Fruit fly (Drosophila melanogaster) whole organism, embryonic: ENCODE measurements around the gene PolG2.
A peak's percentile ranks its signal among the peaks of the same experiment; 100 is the strongest.

Source experiments
- B-H2 ChIP-seq: fragments of 200-800 bp; sonication (Bioruptor generic); optimal IDR thresholded peaks from 2 replicates; lab custom pipeline; 2018; ENCODE audit warnings: missing biosample characterization, mild to moderate bottlenecking, missing genetic modification characterization
- CG11247 ChIP-seq: fragments of 200-800 bp; sonication (Bioruptor generic); IDR thresholded peaks from 2 replicates; pipeline ENCODE4 v1.3.6; 2022; ENCODE audit warnings: missing biosample characterization, missing genetic modification characterization
- CG12071 ChIP-seq: fragments of 200-800 bp; sonication (Bioruptor generic); optimal IDR thresholded peaks from 3 replicates; lab custom pipeline; 2018; ENCODE audit warnings: missing biosample characterization, mild to moderate bottlenecking, missing genetic modification characterization
- CG12391 ChIP-seq: fragments of 200-800 bp; sonication (Bioruptor generic); optimal IDR thresholded peaks from 3 replicates; lab custom pipeline; 2018; ENCODE audit warnings: missing biosample characterization, mild to moderate bottlenecking, missing genetic modification characterization, moderate library complexity
- CG13624 ChIP-seq: fragments of 200-800 bp; sonication (Bioruptor generic); optimal IDR thresholded peaks from 2 replicates; lab custom pipeline; 2016; ENCODE audit warnings: missing biosample characterization, missing genetic modification characterization
- CG14014 ChIP-seq: fragments of 200-800 bp; sonication (Bioruptor generic); IDR thresholded peaks from 2 replicates; pipeline ENCODE4 v1.3.6; 2022; ENCODE audit warnings: missing biosample characterization, missing genetic modification characterization
- CG14050 ChIP-seq: fragments of 200-800 bp; sonication (Bioruptor generic); IDR thresholded peaks from 3 replicates; pipeline ENCODE4 v1.3.6; 2022; ENCODE audit warnings: missing biosample characterization, missing genetic modification characterization
- CG15514 ChIP-seq: fragments of 200-800 bp; sonication (Bioruptor generic); optimal IDR thresholded peaks from 3 replicates; lab custom pipeline; 2017; ENCODE audit warnings: missing biosample characterization, missing genetic modification characterization, mild to moderate bottlenecking, moderate library complexity, missing genetic modification reagents
- CG16779 ChIP-seq: fragments of 200-800 bp; sonication (Bioruptor generic); IDR thresholded peaks from 2 replicates; pipeline ENCODE4 v1.3.6; 2022; ENCODE audit warnings: missing biosample characterization, missing genetic modification characterization
- CG18011 ChIP-seq: fragments of 200-800 bp; sonication (Bioruptor generic); optimal IDR thresholded peaks from 2 replicates; lab custom pipeline; 2017; ENCODE audit warnings: missing biosample characterization, missing genetic modification characterization, mild to moderate bottlenecking, moderate library complexity, missing genotype
- CG2202 ChIP-seq: fragments of 200-800 bp; sonication (Bioruptor generic); optimal IDR thresholded peaks from 2 replicates; lab custom pipeline; 2018; ENCODE audit warnings: missing biosample characterization, mild to moderate bottlenecking, missing genetic modification characterization
- CG32767 ChIP-seq: fragments of 200-800 bp; sonication (Bioruptor generic); IDR thresholded peaks from 2 replicates; pipeline ENCODE4 v1.3.6; 2022; ENCODE audit warnings: missing biosample characterization, missing genetic modification characterization
- CG34224 ChIP-seq: fragments of 200-800 bp; sonication (Bioruptor generic); IDR thresholded peaks from 3 replicates; pipeline ENCODE4 v1.3.6; 2022; ENCODE audit warnings: missing biosample characterization, missing genetic modification characterization; ENCODE audit not compliant: partially characterized antibody
- CG3838 ChIP-seq: fragments of 200-800 bp; sonication (Bioruptor generic); optimal IDR thresholded peaks from 3 replicates; lab custom pipeline; 2016; ENCODE audit warnings: missing biosample characterization, missing genetic modification characterization
- CG4820 ChIP-seq: fragments of 200-800 bp; sonication (Bioruptor generic); optimal IDR thresholded peaks from 3 replicates; lab custom pipeline; 2016; ENCODE audit warnings: missing biosample characterization, missing genetic modification characterization
- CG7839 ChIP-seq: fragments of 200-800 bp; sonication (Bioruptor generic); optimal IDR thresholded peaks from 3 replicates; lab custom pipeline; 2018; ENCODE audit warnings: missing biosample characterization, mild to moderate bottlenecking, missing genetic modification characterization, moderate library complexity
- CG7963 ChIP-seq: fragments of 200-800 bp; sonication (Bioruptor generic); IDR thresholded peaks from 3 replicates; pipeline ENCODE4 v1.3.6; 2022; ENCODE audit warnings: missing biosample characterization, missing genetic modification characterization; ENCODE audit not compliant: partially characterized antibody
- CG8765 ChIP-seq: fragments of 200-800 bp; sonication (Bioruptor generic); IDR thresholded peaks from 2 replicates; pipeline ENCODE4 v1.3.6; 2022; ENCODE audit warnings: missing biosample characterization, missing genetic modification characterization
- CG9437 ChIP-seq: fragments of 200-800 bp; sonication (Bioruptor generic); optimal IDR thresholded peaks from 2 replicates; lab custom pipeline; 2018; ENCODE audit warnings: missing biosample characterization, mild to moderate bottlenecking, missing genetic modification characterization
- CTCF ChIP-seq: fragments of 200-800 bp; sonication (Bioruptor generic); optimal IDR thresholded peaks from 2 replicates; lab custom pipeline; 2017; ENCODE audit warnings: missing biosample characterization, mild to moderate bottlenecking, missing genetic modification characterization, moderate library complexity
- CrebB ChIP-seq: fragments of 200-800 bp; sonication (Bioruptor generic); optimal IDR thresholded peaks from 3 replicates; lab custom pipeline; 2018; ENCODE audit warnings: missing biosample characterization, mild to moderate bottlenecking, missing genetic modification characterization
- D19B ChIP-seq: fragments of 200-800 bp; sonication (Bioruptor generic); optimal IDR thresholded peaks from 2 replicates; lab custom pipeline; 2017; ENCODE audit warnings: missing biosample characterization, mild to moderate bottlenecking, missing genetic modification characterization
- Drgx ChIP-seq: fragments of 200-800 bp; sonication (Bioruptor generic); IDR thresholded peaks from 2 replicates; pipeline ENCODE4 v1.3.6; 2022; ENCODE audit warnings: missing biosample characterization, missing genetic modification characterization
- ERR ChIP-seq: fragments of 200-800 bp; sonication (Bioruptor generic); optimal IDR thresholded peaks from 2 replicates; lab custom pipeline; 2016; ENCODE audit warnings: missing biosample characterization, missing genetic modification characterization
- Ets65A ChIP-seq: fragments of 200-800 bp; sonication (Bioruptor generic); peaks from one replicate; lab custom pipeline; 2016; ENCODE audit warnings: missing biosample characterization, missing genetic modification characterization
- HLH4C ChIP-seq: fragments of 200-800 bp; sonication (Bioruptor generic); IDR thresholded peaks from 3 replicates; pipeline ENCODE4 v1.3.6; 2022; ENCODE audit warnings: missing biosample characterization, missing genetic modification characterization; ENCODE audit not compliant: partially characterized antibody
- Meics ChIP-seq: fragments of 200-800 bp; sonication (Bioruptor generic); optimal IDR thresholded peaks from 2 replicates; lab custom pipeline; 2017; ENCODE audit warnings: missing biosample characterization, mild to moderate bottlenecking, missing genetic modification characterization
- Nf-YC ChIP-seq: fragments of 200-800 bp; optimal IDR thresholded peaks from 3 replicates; lab custom pipeline; 2019; ENCODE audit warnings: missing biosample characterization, mild to moderate bottlenecking, missing genetic modification characterization, moderate library complexity
- PHDP ChIP-seq: fragments of 200-800 bp; sonication (Bioruptor generic); optimal IDR thresholded peaks from 3 replicates; lab custom pipeline; 2018; ENCODE audit warnings: missing biosample characterization, mild to moderate bottlenecking, missing genetic modification characterization, moderate library complexity
- Ptx1 ChIP-seq: fragments of 200-800 bp; sonication (Bioruptor generic); IDR thresholded peaks from 2 replicates; pipeline ENCODE4 v1.3.6; 2022; ENCODE audit warnings: missing biosample characterization, missing genetic modification characterization
- Sry-β ChIP-seq: fragments of 200-800 bp; sonication (Bioruptor generic); optimal IDR thresholded peaks from 2 replicates; lab custom pipeline; 2018; ENCODE audit warnings: missing biosample characterization, mild to moderate bottlenecking, missing genetic modification characterization, moderate library complexity
- ash1 ChIP-seq: fragments of 200-800 bp; sonication (Bioruptor generic); optimal IDR thresholded peaks from 2 replicates; lab custom pipeline; 2018; ENCODE audit warnings: missing biosample characterization, mild to moderate bottlenecking, missing genetic modification characterization
- corto ChIP-seq: fragments of 200-800 bp; sonication (Bioruptor generic); optimal IDR thresholded peaks from 2 replicates; lab custom pipeline; 2016; ENCODE audit warnings: missing biosample characterization, mild to moderate bottlenecking, missing genetic modification characterization, moderate library complexity
- dm ChIP-seq: fragments of 200-800 bp; sonication (Bioruptor generic); optimal IDR thresholded peaks from 3 replicates; lab custom pipeline; 2016; ENCODE audit warnings: missing biosample characterization, missing genetic modification characterization
- dysf ChIP-seq: fragments of 200-800 bp; sonication (Bioruptor generic); IDR thresholded peaks from 3 replicates; pipeline ENCODE4 v1.3.6; 2022; ENCODE audit warnings: missing biosample characterization, missing genetic modification characterization
- ewg ChIP-seq: fragments of 200-800 bp; sonication (Bioruptor generic); optimal IDR thresholded peaks from 3 replicates; lab custom pipeline; 2017; ENCODE audit warnings: mild to moderate bottlenecking, missing biosample characterization, missing genetic modification reagents, missing genetic modification characterization
- ftz-f1 ChIP-seq: fragments of 200-800 bp; sonication (Bioruptor generic); optimal IDR thresholded peaks from 2 replicates; lab custom pipeline; 2016; ENCODE audit warnings: missing biosample characterization, missing genetic modification characterization
- gro ChIP-seq: fragments of 200-800 bp; sonication (Bioruptor generic); optimal IDR thresholded peaks from 2 replicates; lab custom pipeline; 2016; ENCODE audit warnings: missing biosample characterization, missing genetic modification characterization
- hth ChIP-seq: fragments of >200 bp; optimal IDR thresholded peaks from 2 replicates; lab custom pipeline; 2017; ENCODE audit warnings: inconsistent platforms
- ind ChIP-seq: fragments of 200-800 bp; sonication (Bioruptor generic); optimal IDR thresholded peaks from 3 replicates; lab custom pipeline; 2016; ENCODE audit warnings: missing biosample characterization, missing genetic modification characterization
- org-1 ChIP-seq: fragments of 200-800 bp; sonication (Bioruptor generic); optimal IDR thresholded peaks from 2 replicates; lab custom pipeline; 2017; ENCODE audit warnings: missing biosample characterization, missing genetic modification characterization
- otp ChIP-seq: fragments of 200-800 bp; sonication (Bioruptor generic); IDR thresholded peaks from 3 replicates; pipeline ENCODE4, ENCODE4 v1.3.6; 2022; ENCODE audit warnings: missing biosample characterization, missing genetic modification characterization
- phol ChIP-seq: fragments of 200-800 bp; sonication (Bioruptor generic); optimal IDR thresholded peaks from 3 replicates; lab custom pipeline; 2018; ENCODE audit warnings: missing biosample characterization, mild to moderate bottlenecking, missing genetic modification characterization, moderate library complexity
- pros ChIP-seq: fragments of 200-800 bp; sonication (Bioruptor generic); optimal IDR thresholded peaks from 3 replicates; lab custom pipeline; 2019; ENCODE audit warnings: missing biosample characterization, mild to moderate bottlenecking, missing genetic modification characterization, moderate library complexity
- run ChIP-seq: fragments of 200-800 bp; sonication (Bioruptor generic); optimal IDR thresholded peaks from 3 replicates; lab custom pipeline; 2018; ENCODE audit warnings: missing biosample characterization, mild to moderate bottlenecking, missing genetic modification characterization
- sna ChIP-seq: fragments of 200-800 bp; sonication (Bioruptor generic); IDR thresholded peaks from 2 replicates; pipeline ENCODE4 v1.3.6; 2022; ENCODE audit warnings: missing biosample characterization, missing genetic modification characterization; ENCODE audit not compliant: partially characterized antibody
- so ChIP-seq: fragments of 200-800 bp; sonication (Bioruptor generic); IDR thresholded peaks from 3 replicates; pipeline ENCODE4 v1.3.6; 2022; ENCODE audit warnings: missing biosample characterization, missing genetic modification characterization
- sob ChIP-seq: fragments of 200-800 bp; sonication (Bioruptor generic); IDR thresholded peaks from 2 replicates; pipeline ENCODE4 v1.3.6; 2022; ENCODE audit warnings: missing biosample characterization, missing genetic modification characterization
- tio ChIP-seq: fragments of 200-800 bp; sonication (Bioruptor generic); optimal IDR thresholded peaks from 2 replicates; lab custom pipeline; 2017; ENCODE audit warnings: missing biosample characterization, missing genetic modification characterization, inconsistent platforms
- tll ChIP-seq, 2 experiments: fragments of 200-800 bp in 1 of 2; fragments of >200 bp in 1 of 2; sonication (Bioruptor generic) in 1 of 2; optimal IDR thresholded peaks; 2 replicates each; lab custom pipeline; 2017 to 2019; ENCODE audit warnings: missing biosample characterization in 2 of 2, missing genetic modification characterization in 2 of 2, mild to moderate bottlenecking in 1 of 2, moderate library complexity in 1 of 2
- ttk ChIP-seq: fragments of 200-800 bp; sonication (Bioruptor generic); IDR thresholded peaks from 2 replicates; pipeline ENCODE4 v2.1.2; 2022; ENCODE audit warnings: missing biosample characterization, missing genetic modification characterization
- vfl ChIP-seq: fragments of 200-800 bp; sonication (Bioruptor generic); optimal IDR thresholded peaks from 2 replicates; lab custom pipeline; 2016; ENCODE audit warnings: missing biosample characterization, missing genetic modification characterization
- zfh1 ChIP-seq: fragments of 200-800 bp; sonication (Bioruptor generic); IDR thresholded peaks from 3 replicates; pipeline ENCODE4 v1.3.6; 2022; ENCODE audit warnings: missing biosample characterization, missing genetic modification characterization

The PolG2 gene

dm6 chr2L:13876698-13877097 lies 43.8 kb upstream of the PolG2 start (continued):
- TF ChIP-seq CG32767 (GFP tag; lab: Robert Waterston, UW) = no peak
- TF ChIP-seq Ptx1 (GFP tag; lab: Robert Waterston, UW) = 0 out of 2 replicates have a peak, but pooled peaks have one; percentile 11
- peak; percentile 70 for TF ChIP-seq pros
- no peak for TF ChIP-seq CG34224 (GFP tag; lab: Robert Waterston, UW)
- TF ChIP-seq CG14050 (GFP tag; lab: Robert Waterston, UW) = no peak
- TF ChIP-seq ewg = peak; percentile 10
- TF ChIP-seq CrebB = no peak
- TF ChIP-seq ERR (GFP tag; lab: Kevin White, UChicago) = no peak
- no peak for TF ChIP-seq D19B
- no peak for TF ChIP-seq dysf (GFP tag; lab: Robert Waterston, UW)
- no peak for TF ChIP-seq Ets65A (GFP tag; lab: Kevin White, UChicago)
- TF ChIP-seq CG15514 (GFP tag; lab: Kevin White, UChicago) = no peak
- TF ChIP-seq sob = no peak
- TF ChIP-seq hth (lab: Kevin White, UChicago) = no peak
- TF ChIP-seq tll (GFP tag; optimal IDR thresholded peaks at IDR 0.05; lab: Kevin White, UChicago) = no peak
- TF ChIP-seq B-H2 (GFP tag; lab: Kevin White, UChicago) = no peak
- TF ChIP-seq CTCF (GFP tag; lab: Kevin White, UChicago) = no peak
- no peak for TF ChIP-seq ind (GFP tag; lab: Kevin White, UChicago)
- no peak for TF ChIP-seq Meics
- peak; percentile 61 for TF ChIP-seq CG7839 (tag; lab: Kevin White, UChicago)
- no peak for TF ChIP-seq ttk (GFP tag; lab: Robert Waterston, UW)
- no peak for TF ChIP-seq CG11247 (GFP tag; lab: Robert Waterston, UW)
- peak; percentile 29 for TF ChIP-seq tio (GFP tag; lab: Kevin White, UChicago)
- TF ChIP-seq CG2202 (tag; lab: Kevin White, UChicago) = no peak
- no peak for TF ChIP-seq otp (GFP tag; lab: Robert Waterston, UW)
- no peak for TF ChIP-seq vfl (GFP tag; lab: Kevin White, UChicago)
- peak; percentile 26 for TF ChIP-seq CG4820 (GFP tag; lab: Kevin White, UChicago)
- no peak for TF ChIP-seq CG14014 (GFP tag; lab: Robert Waterston, UW)
- no peak for TF ChIP-seq org-1 (GFP tag; lab: Kevin White, UChicago)
- no peak for TF ChIP-seq dm (GFP tag; lab: Kevin White, UChicago)
- no peak for TF ChIP-seq CG18011 (GFP tag; lab: Kevin White, UChicago)
- TF ChIP-seq ash1 (GFP tag; lab: Kevin White, UChicago) = no peak
- TF ChIP-seq run = no peak
- peak; percentile 19 for TF ChIP-seq CG9437 (GFP tag; lab: Kevin White, UChicago)
- no peak for TF ChIP-seq corto (GFP tag; lab: Kevin White, UChicago)
- TF ChIP-seq CG12071 (GFP tag; lab: Kevin White, UChicago) = no peak
- TF ChIP-seq gro (GFP tag; lab: Kevin White, UChicago) = no peak
- no peak for TF ChIP-seq CG8765 (GFP tag; lab: Robert Waterston, UW)
- TF ChIP-seq CG16779 (GFP tag; lab: Robert Waterston, UW) = no peak
- TF ChIP-seq so (GFP tag; lab: Robert Waterston, UW) = no peak
- TF ChIP-seq ftz-f1 = no peak
- peak; percentile 37 for TF ChIP-seq PHDP
- peak; percentile 50 for TF ChIP-seq CG12391 (tag; lab: Kevin White, UChicago)
- TF ChIP-seq sna (GFP tag; lab: Robert Waterston, UW) = no peak
- no peak for TF ChIP-seq Nf-YC (tag; lab: Kevin White, UChicago)
- TF ChIP-seq zfh1 = 0 out of 3 replicates have a peak, but pooled peaks have one; percentile 30
- no peak for TF ChIP-seq CG3838 (GFP tag; lab: Kevin White, UChicago)
- TF ChIP-seq phol (tag; lab: Kevin White, UChicago) = peak; percentile 65
- TF ChIP-seq Sry-β (GFP tag; lab: Kevin White, UChicago) = no peak
- no peak for TF ChIP-seq CG13624 (GFP tag; lab: Kevin White, UChicago)
- no peak for TF ChIP-seq HLH4C (GFP tag; lab: Robert Waterston, UW)
- no peak for TF ChIP-seq Drgx (GFP tag; lab: Robert Waterston, UW)
- TF ChIP-seq CG7963 (GFP tag; lab: Robert Waterston, UW) = no peak
